Worm (Caenorhabditis elegans): ENCODE data around the gene C28H8.7.

C28H8.7 gene

DNA sequence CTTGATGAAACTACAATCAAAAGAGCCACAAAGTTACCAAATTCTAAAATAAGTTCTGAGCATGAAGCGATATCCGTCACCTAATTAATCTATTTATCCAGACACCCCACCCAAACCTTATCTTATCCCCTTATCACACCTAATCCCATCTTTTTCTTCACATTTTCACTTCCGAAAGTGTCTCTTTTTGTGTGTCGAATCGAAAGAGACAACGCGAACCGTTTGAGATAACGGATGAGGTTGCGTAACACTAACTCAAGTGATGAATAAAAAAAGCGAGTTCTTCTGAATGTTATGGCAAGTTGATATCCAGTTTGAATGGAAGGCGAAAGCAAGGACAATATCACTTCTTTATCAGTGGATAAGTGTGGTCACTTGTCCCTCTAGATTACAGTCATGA, 3.3 kb downstream of the C28H8.7 start:
- no peak for TF ChIP-seq ceh-13 (GFP tag; optimal IDR thresholded peaks at IDR 0.05)
- no peak for TF ChIP-seq tra-4 (tag; optimal IDR thresholded peaks at IDR 0.05)
- no peak for TF ChIP-seq hnd-1 (tag; optimal IDR thresholded peaks at IDR 0.05)
- TF ChIP-seq tbx-37 (GFP tag; conservative IDR thresholded peaks at IDR 0.05): no peak
- no peak for TF ChIP-seq hmg-4 (GFP tag; optimal IDR thresholded peaks at IDR 0.05)
- TF ChIP-seq pes-1 (GFP tag; IDR thresholded peaks at IDR 0.05): no peak
- no peak for TF ChIP-seq scrt-1 (GFP tag; IDR thresholded peaks at IDR 0.05)
- no peak for TF ChIP-seq flt-1 (GFP tag; IDR thresholded peaks at IDR 0.05)
- no peak for TF ChIP-seq ama-1 (optimal IDR thresholded peaks at IDR 0.05)

ce11 chrIII:5882823-5883222, 4.0 kb downstream of the C28H8.7 start, which contains the start of gene F01F1.14:
TSS of gene F01F1.14 (minus strand) at chrIII:5882923.
- TF ChIP-seq B0310.2 (tag; optimal IDR thresholded peaks at IDR 0.05) (no peak), pes-1 (GFP tag; IDR thresholded peaks at IDR 0.05) (no peak), ceh-13 (GFP tag; optimal IDR thresholded peaks at IDR 0.05) (no peak), flt-1 (GFP tag; IDR thresholded peaks at IDR 0.05) (no peak), tra-4 (tag; optimal IDR thresholded peaks at IDR 0.05) (no peak), ets-7 (tag; optimal IDR thresholded peaks at IDR 0.05) (no peak), hmbx-1 (tag; optimal IDR thresholded peaks at IDR 0.05) (no peak), ama-1 (optimal IDR thresholded peaks at IDR 0.05) (no peak), ceh-36 (tag; optimal IDR thresholded peaks at IDR 0.05) (no peak), F13C5.2 (tag; optimal IDR thresholded peaks at IDR 0.05) (no peak), hmg-4 (GFP tag; optimal IDR thresholded peaks at IDR 0.05) (no peak), tbx-11 (GFP tag; IDR thresholded peaks at IDR 0.05) (no peak)

- TF ChIP-seq aly-1 (tag; optimal IDR thresholded peaks at IDR 0.05): no peak
- TF ChIP-seq ama-1 (optimal IDR thresholded peaks at IDR 0.05): peak; percentile 14
Measured at ce11 chrIII:5882284-5882683, 4.5 kb downstream of the C28H8.7 start.

DNA sequence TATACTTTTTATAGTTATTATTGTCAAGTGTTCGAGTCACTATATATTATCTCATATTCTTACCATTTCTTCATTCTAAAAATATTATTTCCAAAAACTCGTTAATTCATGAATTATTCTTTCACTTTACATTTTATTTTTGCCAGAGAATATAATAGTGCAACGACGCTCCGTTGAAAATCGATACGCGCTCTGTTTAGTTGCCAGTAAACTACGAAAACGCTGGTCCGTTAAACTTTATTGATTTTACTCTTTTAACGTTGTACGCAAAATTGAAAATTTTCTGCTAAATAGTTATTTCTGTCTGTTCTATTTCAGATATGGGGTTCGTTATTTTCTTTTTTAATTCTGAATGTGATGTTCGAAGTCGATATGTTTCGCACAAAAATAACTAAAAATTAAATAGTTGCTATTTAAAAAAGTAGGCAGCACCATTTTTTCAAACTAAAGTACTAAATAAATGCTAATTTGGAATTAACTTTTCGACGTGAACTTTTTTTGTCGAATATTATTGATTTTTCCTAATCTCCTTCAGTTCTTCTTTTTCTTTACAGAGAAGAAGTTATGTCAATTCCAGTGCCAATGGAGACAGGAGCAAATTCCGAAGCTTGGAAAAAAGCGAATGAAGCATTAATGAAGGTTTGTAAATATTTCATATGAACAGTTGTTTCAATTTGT, 7.4 kb downstream of the C28H8.7 start, which contains the start of gene hpo-10:
Gene hpo-10, plus strand, starts transcription at position 199 of the 678 bp plus-strand sequence.
- TF ChIP-seq aly-1 (tag; optimal IDR thresholded peaks at IDR 0.05) (no peak), F13C5.2 (tag; optimal IDR thresholded peaks at IDR 0.05) (no peak), B0310.2 (tag; optimal IDR thresholded peaks at IDR 0.05) (no peak), flt-1 (GFP tag; IDR thresholded peaks at IDR 0.05) (no peak), pes-1 (GFP tag; IDR thresholded peaks at IDR 0.05) (no peak), hmbx-1 (tag; optimal IDR thresholded peaks at IDR 0.05) (no peak), sea-1 (GFP tag; conservative IDR thresholded peaks at IDR 0.05) (no peak), ets-7 (tag; optimal IDR thresholded peaks at IDR 0.05) (no peak), tbx-11 (GFP tag; IDR thresholded peaks at IDR 0.05) (no peak), ceh-36 (tag; optimal IDR thresholded peaks at IDR 0.05) (no peak)

DNA sequence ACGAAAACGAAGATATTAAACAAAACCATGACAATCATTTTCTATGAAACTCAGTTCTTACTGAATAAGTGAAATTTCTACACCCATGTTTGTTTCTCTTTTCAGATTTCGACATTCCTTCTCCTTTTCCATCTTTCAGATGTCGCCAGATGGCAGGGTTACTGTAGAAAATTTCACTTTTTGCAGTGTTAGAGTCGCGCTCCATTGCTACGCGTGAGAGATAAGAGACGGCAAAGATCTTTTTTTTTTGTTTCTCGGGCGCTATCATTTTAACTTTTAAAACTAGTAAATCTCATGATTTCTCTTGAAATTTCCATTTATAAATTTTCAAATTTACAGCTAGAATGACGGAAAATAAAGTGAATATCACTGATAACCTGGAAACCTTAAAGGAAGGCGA, 8.6 kb downstream of the C28H8.7 start, which contains the start of the genes mig-21 and F01F1.2:
Gene mig-21, minus strand, starts transcription at position 166 of the 400 bp plus-strand sequence.
Gene F01F1.2, plus strand, starts transcription at position 340 of the 400 bp plus-strand sequence.
- no peak for TF ChIP-seq pes-1 (GFP tag; IDR thresholded peaks at IDR 0.05)
- TF ChIP-seq tra-4 (tag; optimal IDR thresholded peaks at IDR 0.05): no peak
- TF ChIP-seq ceh-36 (tag; optimal IDR thresholded peaks at IDR 0.05): no peak
- TF ChIP-seq hmg-4 (GFP tag; optimal IDR thresholded peaks at IDR 0.05): no peak
- TF ChIP-seq hnd-1 (tag; optimal IDR thresholded peaks at IDR 0.05): no peak
- TF ChIP-seq F13C5.2 (tag; optimal IDR thresholded peaks at IDR 0.05): no peak
- no peak for TF ChIP-seq tbx-11 (GFP tag; IDR thresholded peaks at IDR 0.05)
- TF ChIP-seq sea-1 (GFP tag; conservative IDR thresholded peaks at IDR 0.05): no peak
- no peak for TF ChIP-seq tbx-37 (GFP tag; conservative IDR thresholded peaks at IDR 0.05)
- no peak for TF ChIP-seq hmbx-1 (tag; optimal IDR thresholded peaks at IDR 0.05)
- no peak for TF ChIP-seq ama-1 (optimal IDR thresholded peaks at IDR 0.05)
- TF ChIP-seq flt-1 (GFP tag; IDR thresholded peaks at IDR 0.05): no peak
- no peak for TF ChIP-seq scrt-1 (GFP tag; IDR thresholded peaks at IDR 0.05)
- no peak for TF ChIP-seq ceh-13 (GFP tag; optimal IDR thresholded peaks at IDR 0.05)
- no peak for TF ChIP-seq aly-1 (tag; optimal IDR thresholded peaks at IDR 0.05)
- no peak for TF ChIP-seq ets-7 (tag; optimal IDR thresholded peaks at IDR 0.05)
- no peak for TF ChIP-seq B0310.2 (tag; optimal IDR thresholded peaks at IDR 0.05)

DNA sequence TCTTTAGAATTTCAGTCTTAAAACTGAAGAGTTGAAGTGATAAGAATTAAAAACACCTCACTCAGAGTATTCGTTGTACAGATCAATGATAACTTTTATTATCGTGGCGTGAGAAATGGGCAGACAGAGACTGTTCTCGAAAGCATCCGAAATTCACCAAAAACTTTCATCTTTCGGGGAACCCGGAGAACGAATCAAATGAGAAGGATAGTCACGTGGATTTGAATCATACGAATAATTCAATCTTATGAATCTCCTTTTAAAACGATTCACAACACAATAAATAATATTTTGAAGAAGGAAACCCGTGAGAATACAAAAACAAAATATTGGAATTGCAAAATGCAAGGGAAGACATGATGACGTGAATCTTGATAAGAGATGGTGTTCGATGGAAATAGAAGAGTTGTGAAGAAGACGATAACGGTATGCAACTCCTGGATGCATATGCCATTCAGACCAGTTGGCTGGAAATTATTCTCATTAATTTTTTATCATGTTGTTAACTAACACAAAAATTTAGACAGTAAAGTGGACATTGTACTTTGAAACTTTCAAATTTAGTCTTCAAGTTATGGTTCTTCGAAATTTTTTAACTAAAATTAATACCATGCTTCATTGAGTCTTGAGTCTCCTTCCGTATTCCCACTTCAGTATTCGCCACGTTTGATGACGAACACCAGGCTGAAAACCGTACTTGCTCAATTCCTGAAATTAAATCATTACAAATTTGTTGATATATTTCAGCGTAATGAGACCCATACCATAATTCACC, 9.7 kb downstream of the C28H8.7 start:
- TF ChIP-seq hnd-1 (tag; optimal IDR thresholded peaks at IDR 0.05) (no peak), pes-1 (GFP tag; IDR thresholded peaks at IDR 0.05) (no peak), ceh-36 (tag; optimal IDR thresholded peaks at IDR 0.05) (no peak), scrt-1 (GFP tag; IDR thresholded peaks at IDR 0.05) (no peak), hmbx-1 (tag; optimal IDR thresholded peaks at IDR 0.05) (no peak), sea-1 (GFP tag; conservative IDR thresholded peaks at IDR 0.05) (no peak), tbx-37 (GFP tag; conservative IDR thresholded peaks at IDR 0.05) (no peak), B0310.2 (tag; optimal IDR thresholded peaks at IDR 0.05) (no peak)

- TF ChIP-seq hmg-4 (GFP tag; optimal IDR thresholded peaks at IDR 0.05): no peak
- no peak for TF ChIP-seq scrt-1 (GFP tag; IDR thresholded peaks at IDR 0.05)
- no peak for TF ChIP-seq ceh-13 (GFP tag; optimal IDR thresholded peaks at IDR 0.05)
- TF ChIP-seq aly-1 (tag; optimal IDR thresholded peaks at IDR 0.05): no peak
- TF ChIP-seq hmbx-1 (tag; optimal IDR thresholded peaks at IDR 0.05): no peak
- TF ChIP-seq hnd-1 (tag; optimal IDR thresholded peaks at IDR 0.05): no peak
- no peak for TF ChIP-seq ets-7 (tag; optimal IDR thresholded peaks at IDR 0.05)
- TF ChIP-seq tra-4 (tag; optimal IDR thresholded peaks at IDR 0.05): no peak
Measured at ce11 chrIII:5876140-5876675, 10.6 kb downstream of the C28H8.7 start, which contains the start of gene aldo-2. TSS of gene aldo-2 (minus strand) at chrIII:5876625.

Data from whole organism, early embryonic.